1 worm cellular context compared by ENCODE assay signal in the genomic region with DNA sequence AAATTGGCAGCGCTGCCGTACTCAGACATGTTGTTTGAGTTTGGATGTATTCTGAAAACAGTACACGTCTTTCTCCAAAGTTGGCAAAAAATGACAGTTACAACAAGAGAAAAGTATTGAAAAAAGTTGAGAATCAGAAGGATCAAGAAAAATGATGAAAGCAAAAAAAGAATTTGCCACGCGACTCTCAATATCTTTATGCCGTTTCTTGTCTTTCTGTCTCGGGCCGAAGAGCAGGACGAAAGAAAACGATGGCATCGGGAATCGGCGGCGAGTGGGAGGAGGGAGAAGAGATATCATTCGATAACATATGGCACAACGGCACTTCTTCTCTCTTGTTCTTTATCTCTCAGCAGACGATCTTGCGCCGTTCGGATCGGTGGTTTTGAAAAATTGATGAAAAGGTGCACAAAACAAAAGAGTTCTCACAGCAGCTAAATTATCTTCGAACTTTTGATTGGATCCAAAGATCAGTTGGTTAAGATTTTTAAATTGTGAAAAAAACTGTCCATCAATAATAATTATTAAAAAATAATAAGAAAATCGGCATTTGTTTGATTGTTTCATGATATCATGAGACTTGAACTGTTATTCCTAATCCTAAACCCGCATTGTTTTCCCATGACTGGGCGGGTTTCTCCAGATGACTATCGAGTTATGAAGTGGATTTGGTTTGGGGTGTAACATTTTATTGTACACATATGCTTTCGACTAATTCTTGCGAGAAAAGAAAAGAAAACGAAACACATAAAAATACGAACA.
TF ChIP-seq lines count a peak whose summit lies in the region.

A gene (minus strand): TSS at position 51 of the 762 bp plus-strand sequence.

TF ChIP-seq in whole organism, L2 larva, 48 proteins besides CTCF, POLR2A, EP300 and RAD21 (continued from another document):
- peak; percentile 30 for TF ChIP-seq sma-9 (GFP tag; optimal IDR thresholded peaks at IDR 0.05; lab: Kevin White, UChicago)
- no peak for TF ChIP-seq sma-9 (tag; optimal IDR thresholded peaks at IDR 0.05; lab: Kevin White, UChicago)
- TF ChIP-seq ceh-82 (tag; optimal IDR thresholded peaks at IDR 0.05; lab: Kevin White, UChicago): no peak
- no peak for TF ChIP-seq R02D3.7 (tag; optimal IDR thresholded peaks at IDR 0.05; lab: Kevin White, UChicago)
- TF ChIP-seq unc-55 (GFP tag; optimal IDR thresholded peaks at IDR 0.05; lab: Kevin White, UChicago): no peak
- no peak for TF ChIP-seq mbf-1 (tag; optimal IDR thresholded peaks at IDR 0.05; lab: Kevin White, UChicago)
- no peak for TF ChIP-seq C34F6.9 (tag; optimal IDR thresholded peaks at IDR 0.05; lab: Kevin White, UChicago)
- TF ChIP-seq nhr-129 (tag; optimal IDR thresholded peaks at IDR 0.05; lab: Kevin White, UChicago): peak; percentile 25
